Fruit fly (Drosophila melanogaster) whole organism, embryonic: ENCODE data around the gene CG46462.

ENCODE experiments used
- Atf-2 ChIP-seq: fragments of 200-800 bp; sonication (Bioruptor generic); optimal IDR thresholded peaks from 2 replicates; lab custom pipeline; 2016; ENCODE audit warnings: missing biosample characterization, missing genetic modification characterization
- BtbVII ChIP-seq: fragments of 200-800 bp; sonication (Bioruptor generic); optimal IDR thresholded peaks from 3 replicates; lab custom pipeline; 2017; ENCODE audit warnings: missing biosample characterization, mild to moderate bottlenecking, missing genetic modification characterization
- Bteb2 ChIP-seq: fragments of 200-800 bp; sonication (Bioruptor generic); optimal IDR thresholded peaks from 2 replicates; lab custom pipeline; 2016; ENCODE audit warnings: missing biosample characterization, missing genetic modification characterization
- CG1024 ChIP-seq: fragments of 200-800 bp; sonication (Bioruptor generic); IDR thresholded peaks from 2 replicates; pipeline ENCODE4 v1.3.6; 2022; ENCODE audit warnings: missing biosample characterization, missing genetic modification characterization
- CG10274 ChIP-seq: fragments of 200-800 bp; sonication (Bioruptor generic); optimal IDR thresholded peaks from 3 replicates; lab custom pipeline; 2017; ENCODE audit warnings: missing biosample characterization, mild to moderate bottlenecking, missing genetic modification characterization
- CG10431 ChIP-seq: fragments of 200-800 bp; sonication (Bioruptor generic); optimal IDR thresholded peaks from 3 replicates; lab custom pipeline; 2018; ENCODE audit warnings: missing biosample characterization, mild to moderate bottlenecking, missing genetic modification characterization
- CG10565 ChIP-seq: fragments of 200-800 bp; sonication (Bioruptor generic); optimal IDR thresholded peaks from 3 replicates; lab custom pipeline; 2016; ENCODE audit warnings: missing biosample characterization, mild to moderate bottlenecking, missing genetic modification characterization
- CG15073 ChIP-seq: fragments of 200-800 bp; sonication (Bioruptor generic); optimal IDR thresholded peaks from 2 replicates; lab custom pipeline; 2016; ENCODE audit warnings: missing biosample characterization, missing genetic modification characterization
- CG1602 ChIP-seq: fragments of 200-800 bp; sonication (Bioruptor generic); optimal IDR thresholded peaks from 3 replicates; lab custom pipeline; 2016; ENCODE audit warnings: missing biosample characterization, missing genetic modification characterization
- CG17612 ChIP-seq: fragments of 200-800 bp; sonication (Bioruptor generic); IDR thresholded peaks from 2 replicates; pipeline ENCODE4 v1.3.6; 2022; ENCODE audit warnings: missing biosample characterization, missing genetic modification characterization
- CG18262 ChIP-seq: fragments of 200-800 bp; optimal IDR thresholded peaks from 3 replicates; lab custom pipeline; 2019; ENCODE audit warnings: missing biosample characterization, mild to moderate bottlenecking, missing genetic modification characterization, moderate library complexity
- CG31365 ChIP-seq: fragments of 200-800 bp; sonication (Bioruptor generic); optimal IDR thresholded peaks from 2 replicates; lab custom pipeline; 2018; ENCODE audit warnings: missing biosample characterization, mild to moderate bottlenecking, missing genetic modification characterization
- CG3847 ChIP-seq: fragments of 200-800 bp; sonication (Bioruptor generic); IDR thresholded peaks from 2 replicates; pipeline ENCODE4 v1.3.6; 2022; ENCODE audit warnings: missing biosample characterization, missing genetic modification characterization
- CG5953 ChIP-seq: fragments of 200-800 bp; sonication (Bioruptor generic); IDR thresholded peaks from 2 replicates; pipeline ENCODE4 v1.3.6; 2022; ENCODE audit warnings: missing biosample characterization, missing genetic modification characterization
- CG6654 ChIP-seq: fragments of 200-800 bp; sonication (Bioruptor generic); optimal IDR thresholded peaks from 2 replicates; lab custom pipeline; 2017; ENCODE audit warnings: missing biosample characterization, mild to moderate bottlenecking, missing genetic modification characterization
- CG6813 ChIP-seq: fragments of 200-800 bp; sonication (Bioruptor generic); optimal IDR thresholded peaks from 2 replicates; lab custom pipeline; 2017; ENCODE audit warnings: missing biosample characterization, missing genetic modification characterization, mild to moderate bottlenecking, moderate library complexity, missing genetic modification reagents
- CG7745 ChIP-seq: fragments of 200-800 bp; sonication (Bioruptor generic); optimal IDR thresholded peaks from 2 replicates; lab custom pipeline; 2018; ENCODE audit warnings: missing biosample characterization, mild to moderate bottlenecking, missing genetic modification characterization, moderate library complexity
- CG7839 ChIP-seq: fragments of 200-800 bp; sonication (Bioruptor generic); optimal IDR thresholded peaks from 3 replicates; lab custom pipeline; 2018; ENCODE audit warnings: missing biosample characterization, mild to moderate bottlenecking, missing genetic modification characterization, moderate library complexity
- CG8388 ChIP-seq: fragments of 200-800 bp; sonication (Bioruptor generic); optimal IDR thresholded peaks from 2 replicates; lab custom pipeline; 2019; ENCODE audit warnings: missing biosample characterization, mild to moderate bottlenecking, missing genetic modification characterization, moderate library complexity
- CG8478 ChIP-seq: fragments of >200 bp; optimal IDR thresholded peaks from 2 replicates; lab custom pipeline; 2018
- Camta ChIP-seq: fragments of 200-800 bp; sonication (Bioruptor generic); optimal IDR thresholded peaks from 2 replicates; lab custom pipeline; 2016; ENCODE audit warnings: missing biosample characterization, missing genetic modification characterization
- Dbx ChIP-seq: fragments of 200-800 bp; sonication (Bioruptor generic); IDR thresholded peaks from 3 replicates; pipeline ENCODE4 v1.3.6; 2022; ENCODE audit warnings: missing biosample characterization, missing genetic modification characterization
- ERR ChIP-seq: fragments of 200-800 bp; sonication (Bioruptor generic); optimal IDR thresholded peaks from 2 replicates; lab custom pipeline; 2016; ENCODE audit warnings: missing biosample characterization, missing genetic modification characterization
- Fer1 ChIP-seq: fragments of 200-800 bp; sonication (Bioruptor generic); optimal IDR thresholded peaks from 2 replicates; lab custom pipeline; 2017; ENCODE audit warnings: missing biosample characterization, mild to moderate bottlenecking, missing genetic modification characterization
- Gug ChIP-seq: fragments of 200-800 bp; sonication (Bioruptor generic); IDR thresholded peaks from 4 replicates; pipeline ENCODE4 v1.3.6; 2022; ENCODE audit warnings: missing biosample characterization, missing genetic modification characterization
- HLH3B ChIP-seq: fragments of 200-800 bp; sonication (Bioruptor generic); IDR thresholded peaks from 2 replicates; pipeline ENCODE4 v1.3.6; 2022; ENCODE audit warnings: missing biosample characterization, missing genetic modification characterization
- HLHmδ ChIP-seq: fragments of 200-800 bp; sonication (Bioruptor generic); optimal IDR thresholded peaks from 2 replicates; lab custom pipeline; 2018; ENCODE audit warnings: missing biosample characterization, mild to moderate bottlenecking, missing genetic modification characterization, moderate library complexity
- Hand ChIP-seq: fragments of 200-800 bp; sonication (Bioruptor generic); optimal IDR thresholded peaks from 2 replicates; lab custom pipeline; 2017; ENCODE audit warnings: mild to moderate bottlenecking, missing biosample characterization, missing genetic modification reagents, missing genetic modification characterization
- Hsf ChIP-seq: fragments of 200-800 bp; sonication (Bioruptor generic); optimal IDR thresholded peaks from 3 replicates; lab custom pipeline; 2016; ENCODE audit warnings: missing biosample characterization, missing genetic modification characterization
- Med ChIP-seq: fragments of 200-800 bp; sonication (Bioruptor generic); peaks from one replicate; lab custom pipeline; 2016; ENCODE audit warnings: missing biosample characterization, missing genetic modification characterization, mild to moderate bottlenecking, inconsistent platforms, moderate library complexity
- Rfx ChIP-seq: fragments of 200-800 bp; sonication (Bioruptor generic); IDR thresholded peaks from 2 replicates; pipeline ENCODE4 v1.3.6; 2022; ENCODE audit warnings: missing biosample characterization, missing genetic modification characterization
- Spps ChIP-seq: fragments of 200-800 bp; sonication (Bioruptor generic); optimal IDR thresholded peaks from 2 replicates; lab custom pipeline; 2018; ENCODE audit warnings: missing biosample characterization, mild to moderate bottlenecking, missing genetic modification characterization
- Stat92E ChIP-seq, 3 experiments: fragments of >200 bp in 2 of 3; fragments of 200-800 bp in 1 of 3; sonication (Bioruptor generic) in 1 of 3; optimal IDR thresholded peaks; 2 replicates each; lab custom pipeline; 2017 to 2019; ENCODE audit warnings: missing biosample characterization in 3 of 3, missing genetic modification characterization in 3 of 3, mild to moderate bottlenecking in 1 of 3, moderate library complexity in 1 of 3
- Xbp1 ChIP-seq: fragments of 200-800 bp; sonication (Bioruptor generic); optimal IDR thresholded peaks from 3 replicates; lab custom pipeline; 2016; ENCODE audit warnings: missing biosample characterization, mild to moderate bottlenecking, missing genetic modification characterization
- Xrp1 ChIP-seq: fragments of 200-800 bp; sonication (Bioruptor generic); IDR thresholded peaks from 2 replicates; pipeline ENCODE4 v1.3.6; 2022; ENCODE audit warnings: missing biosample characterization, missing genetic modification characterization
- abd-A ChIP-seq: fragments of 200-800 bp; sonication (Bioruptor generic); optimal IDR thresholded peaks from 3 replicates; lab custom pipeline; 2019; ENCODE audit warnings: missing biosample characterization, mild to moderate bottlenecking, missing genetic modification characterization, moderate library complexity
- ase ChIP-seq: fragments of 200-800 bp; sonication (Bioruptor generic); IDR thresholded peaks from 3 replicates; pipeline ENCODE4 v1.3.6; 2022; ENCODE audit warnings: missing biosample characterization, missing genetic modification characterization
- ash1 ChIP-seq: fragments of 200-800 bp; sonication (Bioruptor generic); optimal IDR thresholded peaks from 2 replicates; lab custom pipeline; 2018; ENCODE audit warnings: missing biosample characterization, mild to moderate bottlenecking, missing genetic modification characterization
- her ChIP-seq: fragments of 200-800 bp; sonication (Bioruptor generic); optimal IDR thresholded peaks from 2 replicates; lab custom pipeline; 2016; ENCODE audit warnings: missing biosample characterization, missing genetic modification characterization
- ken ChIP-seq: fragments of 200-800 bp; sonication (Bioruptor generic); IDR thresholded peaks from 3 replicates; pipeline ENCODE4 v1.3.6; 2022; ENCODE audit warnings: missing biosample characterization, missing genetic modification characterization
- lbe ChIP-seq: fragments of 200-800 bp; sonication (Bioruptor generic); optimal IDR thresholded peaks from 2 replicates; lab custom pipeline; 2016; ENCODE audit warnings: missing biosample characterization, mild to moderate bottlenecking, missing genetic modification characterization
- pnt ChIP-seq: fragments of 200-800 bp; sonication (Bioruptor generic); optimal IDR thresholded peaks from 3 replicates; lab custom pipeline; 2016; ENCODE audit warnings: missing biosample characterization, missing genetic modification characterization
- prd ChIP-seq, 3 experiments: fragments of >200 bp in 2 of 3; fragments of 200-800 bp in 1 of 3; sonication (Bioruptor generic) in 1 of 3; optimal IDR thresholded peaks in 2 of 3; IDR thresholded peaks in 1 of 3; 2 replicates in 2 of 3; 3 replicates in 1 of 3; pipeline versions ENCODE4 v1.3.6 to Lab custom; 2017 to 2022; ENCODE audit warnings: missing biosample characterization in 1 of 3, missing genetic modification characterization in 1 of 3
- run ChIP-seq: fragments of 200-800 bp; sonication (Bioruptor generic); optimal IDR thresholded peaks from 3 replicates; lab custom pipeline; 2018; ENCODE audit warnings: missing biosample characterization, mild to moderate bottlenecking, missing genetic modification characterization
- sima ChIP-seq: fragments of 200-800 bp; sonication (Bioruptor generic); optimal IDR thresholded peaks from 2 replicates; lab custom pipeline; 2016; ENCODE audit warnings: missing biosample characterization, missing genetic modification characterization
- sqz ChIP-seq: fragments of 200-800 bp; sonication (Bioruptor generic); optimal IDR thresholded peaks from 3 replicates; lab custom pipeline; 2018; ENCODE audit warnings: missing biosample characterization, mild to moderate bottlenecking, missing genetic modification characterization
- stc ChIP-seq: fragments of 200-800 bp; sonication (Bioruptor generic); IDR thresholded peaks from 2 replicates; pipeline ENCODE4 v1.3.6; 2022; ENCODE audit warnings: missing biosample characterization, missing genetic modification characterization
- tap ChIP-seq: fragments of 200-800 bp; optimal IDR thresholded peaks from 3 replicates; lab custom pipeline; 2019; ENCODE audit warnings: missing biosample characterization, mild to moderate bottlenecking, missing genetic modification characterization, moderate library complexity
- tio ChIP-seq: fragments of 200-800 bp; sonication (Bioruptor generic); optimal IDR thresholded peaks from 2 replicates; lab custom pipeline; 2017; ENCODE audit warnings: missing biosample characterization, missing genetic modification characterization, inconsistent platforms
- trh ChIP-seq: fragments of 200-800 bp; sonication (Bioruptor generic); optimal IDR thresholded peaks from 2 replicates; lab custom pipeline; 2016; ENCODE audit warnings: missing biosample characterization, missing genetic modification characterization

CG46462 gene

dm6 chr3L:19928435-19929011, 3.0 kb upstream of the CG46462 start, which contains the start of the genes CG8004 and RhoGDI (continued):
- TF ChIP-seq Hand (GFP tag; lab: Kevin White, UChicago) = no peak
- no peak for TF ChIP-seq tio (GFP tag; lab: Kevin White, UChicago)
- no peak for TF ChIP-seq CG8478 (lab: Kevin White, UChicago)
- TF ChIP-seq Xrp1 = peak; percentile 67
- TF ChIP-seq CG6813 (GFP tag; lab: Kevin White, UChicago) = no peak
- TF ChIP-seq run (tag; lab: Kevin White, UChicago) = no peak
- TF ChIP-seq pnt (GFP tag; lab: Kevin White, UChicago) = peak; percentile 51
- peak; percentile 60 for TF ChIP-seq CG7839 (tag; lab: Kevin White, UChicago)
- TF ChIP-seq HLHmδ = no peak
- no peak for TF ChIP-seq CG15073 (GFP tag; lab: Kevin White, UChicago)
- peak; percentile 12 for TF ChIP-seq tap (tag; lab: Kevin White, UChicago)
- peak; percentile 67; the same call in 1 of the 3 replicates for TF ChIP-seq ken (GFP tag; lab: Robert Waterston, UW)
- peak; percentile 80 for TF ChIP-seq Hsf (GFP tag; lab: Kevin White, UChicago)
- peak; percentile 56 for TF ChIP-seq Bteb2
- 0 out of 4 replicates have a peak, but pooled peaks have one; percentile 30 for TF ChIP-seq Gug (GFP tag; lab: Robert Waterston, UW)
- peak; percentile 74 for TF ChIP-seq Xbp1
- no peak for TF ChIP-seq Fer1
- TF ChIP-seq sima (GFP tag; lab: Kevin White, UChicago) = no peak
- no peak for TF ChIP-seq abd-A (tag; lab: Kevin White, UChicago)
- TF ChIP-seq prd (optimal IDR thresholded peaks at IDR 0.05; lab: Kevin White, UChicago) = no peak
- peak; percentile 74 for TF ChIP-seq prd (GFP tag; IDR thresholded peaks at IDR 0.05; lab: Robert Waterston, UW)
- TF ChIP-seq Stat92E (GFP tag; optimal IDR thresholded peaks at IDR 0.05; lab: Kevin White, UChicago) = no peak
- no peak for TF ChIP-seq BtbVII (GFP tag; lab: Kevin White, UChicago)
- no peak for TF ChIP-seq Spps
- TF ChIP-seq lbe (GFP tag; lab: Kevin White, UChicago) = no peak
- TF ChIP-seq Med (GFP tag; lab: Kevin White, UChicago) = peak; percentile 96
- no peak for TF ChIP-seq CG10274 (GFP tag; lab: Kevin White, UChicago)
- TF ChIP-seq CG31365 (tag; lab: Kevin White, UChicago) = no peak
- no peak for TF ChIP-seq CG6654 (GFP tag; lab: Kevin White, UChicago)
- peak; percentile 70 for TF ChIP-seq Camta (GFP tag; lab: Kevin White, UChicago)
- TF ChIP-seq CG8388 (GFP tag; lab: Kevin White, UChicago) = peak; percentile 63
- no peak for TF ChIP-seq CG17612
- TF ChIP-seq stc (GFP tag; lab: Robert Waterston, UW) = 0 out of 2 replicates have a peak, but pooled peaks have one; percentile 19
- TF ChIP-seq CG3847 (GFP tag; lab: Robert Waterston, UW) = peak; percentile 80
- no peak for TF ChIP-seq sqz (GFP tag; lab: Kevin White, UChicago)
- TF ChIP-seq CG10565 (GFP tag; lab: Kevin White, UChicago) = no peak
- TF ChIP-seq ERR = peak; percentile 20
- TF ChIP-seq CG1602 (GFP tag; lab: Kevin White, UChicago) = peak; percentile 63
- TF ChIP-seq Dbx (GFP tag; lab: Robert Waterston, UW) = peak; percentile 51; the same call in 2 of the 3 replicates
- TF ChIP-seq her (GFP tag; lab: Kevin White, UChicago) = peak; percentile 36
- peak; percentile 59; the same call in 1 of the 2 replicates for TF ChIP-seq CG1024 (GFP tag; lab: Robert Waterston, UW)
- no peak for TF ChIP-seq ase (GFP tag; lab: Robert Waterston, UW)
- no peak for TF ChIP-seq ash1 (GFP tag; lab: Kevin White, UChicago)
- TF ChIP-seq CG18262 (tag; lab: Kevin White, UChicago) = peak; percentile 50
- TF ChIP-seq CG5953 = peak; percentile 50; the same call in 1 of the 2 replicates
- peak; percentile 35 for TF ChIP-seq trh (GFP tag; lab: Kevin White, UChicago)
- no peak for TF ChIP-seq HLH3B
- TF ChIP-seq Rfx (GFP tag; lab: Robert Waterston, UW) = peak; percentile 72
- TF ChIP-seq CG7745 (tag; lab: Kevin White, UChicago) = no peak
- peak; percentile 65 for TF ChIP-seq Atf-2 (GFP tag; lab: Kevin White, UChicago)
- no peak for TF ChIP-seq CG10431 (GFP tag; lab: Kevin White, UChicago)
